Worm (Caenorhabditis elegans) whole organism, L4 larva: ENCODE results near the gene C25H3.14.

Experiments used
- D1046.2 ChIP-seq: fragments of 200-800 bp; sonication (Bioruptor generic); IDR thresholded peaks from 2 replicates; pipeline ENCODE4 v1.3.6; 2022; ENCODE audit warnings: missing genetic modification characterization, missing compliant biosample characterization
- T20F7.1 ChIP-seq: fragments of 200-800 bp; sonication (Bioruptor generic); optimal IDR thresholded peaks from 2 replicates; lab custom pipeline; 2018; ENCODE audit warnings: mild to moderate bottlenecking, missing genetic modification characterization, missing compliant biosample characterization
- Y105C5A.15 ChIP-seq: fragments of 200-800 bp; sonication (Bioruptor generic); IDR thresholded peaks from 2 replicates; pipeline ENCODE4 v1.3.6; 2022; ENCODE audit warnings: missing genetic modification characterization, missing compliant biosample characterization
- Y48G9A.11 ChIP-seq: fragments of 200-800 bp; sonication (Bioruptor generic); IDR thresholded peaks from 2 replicates; pipeline ENCODE4 v1.3.6; 2022; ENCODE audit warnings: missing genetic modification reagents, missing genetic modification characterization, missing compliant biosample characterization
- Y75B8A.6 ChIP-seq: fragments of 200-800 bp; sonication (Bioruptor generic); IDR thresholded peaks from 2 replicates; pipeline ENCODE4 v1.3.6; 2022; ENCODE audit warnings: missing genetic modification reagents, missing genetic modification characterization, missing compliant biosample characterization
- aha-1 ChIP-seq: fragments of 150-350 bp; peaks from one replicate; lab custom pipeline; 2014; ENCODE audit warnings: missing biosample characterization, missing genetic modification characterization
- arid-1 ChIP-seq: fragments of 200-800 bp; sonication (Bioruptor generic); conservative IDR thresholded peaks from 2 replicates; pipeline ENCODE4 v1.3.6; 2022; ENCODE audit warnings: missing genetic modification reagents, missing genetic modification characterization, missing compliant biosample characterization
- ceh-32 ChIP-seq: sonication (generic microtip); optimal IDR thresholded peaks from 2 replicates; lab custom pipeline; 2016; ENCODE audit warnings: mild to moderate bottlenecking, missing genetic modification characterization, missing compliant biosample characterization; ENCODE audit not compliant: poor library complexity
- ceh-44 ChIP-seq: fragments of 200-800 bp; sonication (Bioruptor generic); IDR thresholded peaks from 2 replicates; pipeline ENCODE4 v1.3.6; 2022; ENCODE audit warnings: missing genetic modification reagents, missing genetic modification characterization, missing compliant biosample characterization
- daf-12 ChIP-seq: fragments of 150-350 bp; optimal IDR thresholded peaks from 2 replicates; lab custom pipeline; 2014; ENCODE audit warnings: missing biosample characterization, missing genetic modification reagents, missing genetic modification characterization
- daf-16 ChIP-seq, 3 experiments: sonication (generic microtip); optimal IDR thresholded peaks; 2 replicates each; lab custom pipeline; 2016 to 2017; ENCODE audit warnings: missing genetic modification characterization in 3 of 3, missing genetic modification reagents in 3 of 3, mild to moderate bottlenecking in 2 of 3, missing compliant biosample characterization in 2 of 3, missing biosample characterization in 1 of 3, moderate library complexity in 1 of 3
- dmd-8 ChIP-seq: fragments of 200-800 bp; sonication (Bioruptor generic); IDR thresholded peaks from 2 replicates; pipeline ENCODE4 v1.3.6; 2022; ENCODE audit warnings: missing genetic modification characterization, missing compliant biosample characterization
- dpl-1 ChIP-seq: fragments of 150-350 bp; optimal IDR thresholded peaks from 2 replicates; lab custom pipeline; 2014; ENCODE audit warnings: missing biosample characterization, missing genetic modification reagents, missing genetic modification characterization
- dve-1 ChIP-seq: sonication (generic microtip); optimal IDR thresholded peaks from 2 replicates; lab custom pipeline; 2017; ENCODE audit warnings: antibody characterized with exemption, mild to moderate bottlenecking, missing genetic modification characterization, missing compliant biosample characterization; ENCODE audit not compliant: insufficient read depth
- egl-27 ChIP-seq: sonication (generic microtip); optimal IDR thresholded peaks from 3 replicates; lab custom pipeline; 2017; ENCODE audit warnings: missing biosample characterization, missing genetic modification reagents, missing genetic modification characterization
- egl-43 ChIP-seq: fragments of 200-800 bp; sonication (Bioruptor generic); IDR thresholded peaks from 2 replicates; pipeline ENCODE4 v1.3.6; 2022; ENCODE audit warnings: missing genetic modification reagents, missing genetic modification characterization, missing compliant biosample characterization
- fkh-10 ChIP-seq: fragments of 150-350 bp; optimal IDR thresholded peaks from 2 replicates; lab custom pipeline; 2014; ENCODE audit warnings: missing biosample characterization, missing genetic modification reagents, missing genetic modification characterization
- fos-1 ChIP-seq: fragments of 150-350 bp; optimal IDR thresholded peaks from 2 replicates; lab custom pipeline; 2014; ENCODE audit warnings: missing biosample characterization, missing genetic modification characterization
- gei-8 ChIP-seq: fragments of 200-800 bp; sonication (Bioruptor generic); optimal IDR thresholded peaks from 2 replicates; lab custom pipeline; 2018; ENCODE audit warnings: mild to moderate bottlenecking, missing genetic modification characterization, missing compliant biosample characterization
- hlh-30 ChIP-seq: sonication (generic microtip); optimal IDR thresholded peaks from 2 replicates; lab custom pipeline; 2017; ENCODE audit warnings: antibody characterized with exemption, mild to moderate bottlenecking, missing genetic modification characterization, missing compliant biosample characterization; ENCODE audit not compliant: insufficient read depth
- lim-7 ChIP-seq: fragments of 200-800 bp; sonication (Bioruptor generic); IDR thresholded peaks from 2 replicates; pipeline ENCODE4 v1.3.6; 2022; ENCODE audit warnings: missing genetic modification characterization, missing compliant biosample characterization
- lin-29 ChIP-seq: fragments of 200-800 bp; sonication (Bioruptor generic); IDR thresholded peaks from 2 replicates; pipeline ENCODE4 v1.3.6; 2022; ENCODE audit warnings: missing genetic modification reagents, missing genetic modification characterization, missing compliant biosample characterization
- lin-39 ChIP-seq: fragments of 150-350 bp; optimal IDR thresholded peaks from 2 replicates; lab custom pipeline; 2014; ENCODE audit warnings: missing biosample characterization, missing genetic modification reagents, missing genetic modification characterization
- lsy-2 ChIP-seq, 2 experiments: fragments of 150-350 bp in 1 of 2; sonication (generic microtip) in 1 of 2; optimal IDR thresholded peaks; 2 replicates each; lab custom pipeline; 2014 to 2017; ENCODE audit warnings: missing biosample characterization in 2 of 2, missing genetic modification characterization in 2 of 2
- madf-5 ChIP-seq, 2 experiments: fragments of 200-800 bp; sonication (Bioruptor generic); IDR thresholded peaks; 2 replicates each; pipeline ENCODE4 v1.3.6; 2022; ENCODE audit warnings: missing compliant biosample characterization in 2 of 2, missing genetic modification characterization in 2 of 2
- madf-9 ChIP-seq: fragments of 200-800 bp; sonication (Bioruptor generic); conservative IDR thresholded peaks from 2 replicates; pipeline ENCODE4 v1.3.6; 2022; ENCODE audit warnings: missing genetic modification reagents, missing genetic modification characterization, missing compliant biosample characterization
- mdl-1 ChIP-seq, 2 experiments: fragments of 150-350 bp in 1 of 2; sonication (generic microtip) in 1 of 2; optimal IDR thresholded peaks; 2 replicates each; lab custom pipeline; 2014 to 2017; ENCODE audit warnings: missing biosample characterization in 2 of 2, missing genetic modification characterization in 2 of 2
- mdt-29 ChIP-seq: fragments of 200-800 bp; sonication (Bioruptor generic); IDR thresholded peaks from 2 replicates; pipeline ENCODE4 v1.3.6; 2022; ENCODE audit warnings: missing genetic modification reagents, missing genetic modification characterization, missing compliant biosample characterization
- mes-2 ChIP-seq: sonication (generic microtip); optimal IDR thresholded peaks from 2 replicates; lab custom pipeline; 2016; ENCODE audit warnings: missing genotype, mild to moderate bottlenecking, missing genetic modification characterization, missing compliant biosample characterization; ENCODE audit not compliant: poor library complexity, severe bottlenecking
- nhr-111 ChIP-seq: fragments of 200-800 bp; sonication (Bioruptor generic); optimal IDR thresholded peaks from 2 replicates; lab custom pipeline; 2018; ENCODE audit warnings: mild to moderate bottlenecking, missing genetic modification characterization, missing compliant biosample characterization
- nhr-25 ChIP-seq: sonication (generic microtip); optimal IDR thresholded peaks from 2 replicates; lab custom pipeline; 2017; ENCODE audit warnings: missing genetic modification characterization, mild to moderate bottlenecking, missing compliant biosample characterization, antibody characterized with exemption, moderate library complexity, borderline replicate concordance; ENCODE audit not compliant: insufficient read depth
- nhr-28 ChIP-seq: fragments of 150-350 bp; optimal IDR thresholded peaks from 2 replicates; lab custom pipeline; 2014; ENCODE audit warnings: missing biosample characterization, missing genetic modification characterization
- nhr-48 ChIP-seq: sonication (generic microtip); optimal IDR thresholded peaks from 2 replicates; lab custom pipeline; 2016; ENCODE audit warnings: mild to moderate bottlenecking, missing genetic modification characterization, missing compliant biosample characterization
- nhr-6 ChIP-seq: fragments of 150-350 bp; optimal IDR thresholded peaks from 2 replicates; lab custom pipeline; 2014; ENCODE audit warnings: missing biosample characterization, missing genetic modification characterization
- nhr-76 ChIP-seq: fragments of 150-350 bp; optimal IDR thresholded peaks from 2 replicates; lab custom pipeline; 2014; ENCODE audit warnings: missing biosample characterization, missing genetic modification characterization
- nhr-77 ChIP-seq: fragments of 150-350 bp; optimal IDR thresholded peaks from 2 replicates; lab custom pipeline; 2014; ENCODE audit warnings: missing biosample characterization, missing genetic modification characterization
- saeg-2 ChIP-seq: fragments of 200-800 bp; sonication (Bioruptor generic); IDR thresholded peaks from 2 replicates; pipeline ENCODE4 v1.3.6; 2022; ENCODE audit warnings: missing genetic modification reagents, missing genetic modification characterization, missing compliant biosample characterization
- skn-1 ChIP-seq: fragments of 150-350 bp; optimal IDR thresholded peaks from 2 replicates; lab custom pipeline; 2014; ENCODE audit warnings: missing biosample characterization, missing genetic modification characterization
- snpc-1.2 ChIP-seq: fragments of 200-800 bp; sonication (Bioruptor generic); IDR thresholded peaks from 2 replicates; pipeline ENCODE4 v1.3.6; 2022; ENCODE audit warnings: missing genetic modification reagents, missing genetic modification characterization, missing compliant biosample characterization
- spr-1 ChIP-seq: sonication (generic microtip); optimal IDR thresholded peaks from 2 replicates; lab custom pipeline; 2016; ENCODE audit warnings: mild to moderate bottlenecking, missing genetic modification characterization, missing compliant biosample characterization
- spr-3 ChIP-seq: fragments of 200-800 bp; sonication (Bioruptor generic); optimal IDR thresholded peaks from 2 replicates; lab custom pipeline; 2018; ENCODE audit warnings: mild to moderate bottlenecking, missing genetic modification characterization, missing compliant biosample characterization
- tra-1 ChIP-seq: fragments of 200-800 bp; sonication (Bioruptor generic); IDR thresholded peaks from 2 replicates; pipeline ENCODE4 v1.3.6; 2022; ENCODE audit warnings: missing genetic modification reagents, missing genetic modification characterization, missing compliant biosample characterization
- unc-130 ChIP-seq: sonication (generic microtip); optimal IDR thresholded peaks from 2 replicates; lab custom pipeline; 2016; ENCODE audit warnings: missing genetic modification reagents, missing genetic modification characterization, missing compliant biosample characterization
- unc-62 ChIP-seq, 3 experiments: fragments of 150-350 bp in 1 of 3; sonication (generic microtip); optimal IDR thresholded peaks in 2 of 3; peaks in 1 of 3; 1 replicate in 1 of 3; 2 replicates in 2 of 3; lab custom pipeline; 2014 to 2017; ENCODE audit warnings: missing biosample characterization in 3 of 3, missing genetic modification characterization in 3 of 3, missing genetic modification reagents in 3 of 3, missing genotype in 1 of 3
- zfp-2 ChIP-seq: sonication (generic microtip); optimal IDR thresholded peaks from 2 replicates; lab custom pipeline; 2016; ENCODE audit warnings: mild to moderate bottlenecking, missing genetic modification characterization, missing compliant biosample characterization
- zip-11 ChIP-seq: fragments of 200-800 bp; sonication (Bioruptor generic); IDR thresholded peaks from 2 replicates; pipeline ENCODE4 v1.3.6; 2022; ENCODE audit warnings: missing genetic modification characterization, missing compliant biosample characterization
- zip-2 ChIP-seq: fragments of 150-350 bp; optimal IDR thresholded peaks from 2 replicates; lab custom pipeline; 2014; ENCODE audit warnings: missing biosample characterization, missing genetic modification characterization
- ztf-7 ChIP-seq: fragments of 150-350 bp; optimal IDR thresholded peaks from 2 replicates; lab custom pipeline; 2014; ENCODE audit warnings: missing biosample characterization, missing genetic modification characterization

Gene C25H3.14

DNA sequence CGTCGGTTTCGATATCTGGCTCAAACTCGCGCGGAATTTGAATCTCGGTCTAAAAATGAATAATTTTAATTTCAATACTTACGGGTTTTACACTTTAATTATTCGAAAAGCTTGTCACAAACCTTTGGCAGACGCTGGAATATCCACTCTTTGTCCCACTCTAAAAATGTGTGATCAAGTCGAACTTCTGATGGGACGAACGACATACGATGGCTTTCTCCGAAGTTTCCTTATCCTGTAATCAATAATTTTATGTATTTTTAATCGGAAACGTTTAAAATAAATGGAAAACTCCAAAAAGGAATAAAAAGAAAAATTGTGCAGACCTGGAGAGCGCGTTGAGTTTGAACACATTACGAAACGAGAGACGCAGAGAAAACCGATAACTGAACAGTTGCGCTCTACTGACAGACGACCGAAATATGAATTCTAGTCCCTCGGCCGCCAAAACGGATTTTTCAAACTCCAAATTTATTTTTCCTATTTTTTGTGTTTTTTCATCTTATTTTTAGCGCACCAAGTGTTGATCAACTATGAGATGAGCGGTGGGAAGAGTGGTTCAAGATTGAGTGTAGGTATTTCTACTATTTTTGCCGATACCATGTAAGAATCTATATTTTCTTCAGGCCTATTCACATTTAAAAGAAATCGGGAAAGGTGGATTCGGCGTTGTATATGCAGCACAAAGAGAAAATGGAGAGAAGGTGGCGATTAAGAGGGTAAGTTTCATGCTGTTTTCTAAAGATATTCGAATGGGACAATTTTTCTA, 45.5 kb upstream of the C25H3.14 start, which contains the start of the genes sam-4, F59E12.17 and zyg-1 (continued):
- TF ChIP-seq D1046.2 (GFP tag; lab: Robert Waterston, UW) (no peak), unc-130 (GFP tag; lab: Kevin White, UChicago) (peak; percentile 88), zfp-2 (tag; lab: Kevin White, UChicago) (no peak), fos-1 (tag; lab: Kevin White, UChicago) (no peak), nhr-48 (no peak), lin-39 (tag; lab: Kevin White, UChicago) (no peak), lsy-2 (tag; optimal IDR thresholded peaks at IDR 0.05; lab: Kevin White, UChicago) (peak in 1 of 2 experiments; percentile 81), fkh-10 (GFP tag; lab: Kevin White, UChicago) (peak; percentile 13), lim-7 (GFP tag; lab: Robert Waterston, UW) (no peak), T20F7.1 (no peak), daf-16 (GFP tag; optimal IDR thresholded peaks at IDR 0.05; lab: Kevin White, UChicago) (no peak), daf-16 (tag; optimal IDR thresholded peaks at IDR 0.05; lab: Kevin White, UChicago) (no peak), madf-9 (GFP tag; lab: Robert Waterston, UW) (no peak), tra-1 (GFP tag; lab: Robert Waterston, UW) (no peak), spr-3 (no peak), nhr-111 (no peak), mdt-29 (GFP tag; lab: Robert Waterston, UW) (no peak), saeg-2 (no peak), dpl-1 (GFP tag; lab: Kevin White, UChicago) (peak; percentile 74), skn-1 (tag; lab: Kevin White, UChicago) (no peak), zip-2 (no peak), nhr-25 (tag; lab: Kevin White, UChicago) (no peak), zip-11 (GFP tag; lab: Robert Waterston, UW) (no peak), hlh-30 (tag; lab: Kevin White, UChicago) (no peak), nhr-76 (tag; lab: Kevin White, UChicago) (no peak), dmd-8 (no peak), aha-1 (tag; lab: Kevin White, UChicago) (peak; percentile 50), Y48G9A.11 (GFP tag; lab: Robert Waterston, UW) (peak; percentile 50; the same call in 1 of the 2 replicates), gei-8 (no peak), mdl-1 (tag; optimal IDR thresholded peaks at IDR 0.05; lab: Kevin White, UChicago) (peak in 1 of 2 experiments; percentile 9), egl-43 (GFP tag; lab: Robert Waterston, UW) (no peak), lin-29 (no peak), ceh-32 (tag; lab: Kevin White, UChicago) (no peak), daf-12 (tag; lab: Kevin White, UChicago) (no peak), spr-1 (tag; lab: Kevin White, UChicago) (no peak), arid-1 (GFP tag; lab: Robert Waterston, UW) (0 out of 2 replicates have a peak, but pooled peaks have one; percentile 17), nhr-6 (tag; lab: Kevin White, UChicago) (peak; percentile 77), Y75B8A.6 (GFP tag; lab: Robert Waterston, UW) (no peak), nhr-77 (peak; percentile 29), dve-1 (tag; lab: Kevin White, UChicago) (no peak), unc-62 (GFP tag; optimal IDR thresholded peaks at IDR 0.05 in 1 of 2; lab: Kevin White, UChicago) (peak in 1 of 2 experiments; percentile 52), unc-62 (tag; optimal IDR thresholded peaks at IDR 0.05; lab: Kevin White, UChicago) (no peak), snpc-1.2 (no peak), nhr-28 (tag; lab: Kevin White, UChicago) (peak; percentile 52), egl-27 (tag; lab: Kevin White, UChicago) (no peak), ztf-7 (tag; lab: Kevin White, UChicago) (no peak), ceh-44 (GFP tag; lab: Robert Waterston, UW) (peak; percentile 75; the same call in 1 of the 2 replicates), Y105C5A.15 (GFP tag; lab: Robert Waterston, UW) (no peak), mes-2 (tag; lab: Kevin White, UChicago) (peak; percentile 94), madf-5 (GFP tag; IDR thresholded peaks at IDR 0.05; lab: Robert Waterston, UW) (no peak)
